Worm (Caenorhabditis elegans): Measurements from ENCODE around the gene fbxa-38.

fbxa-38 gene

ce11 chrIII:2233399-2233798 lies 8.9 kb downstream of the fbxa-38 start:
- no peak for TF ChIP-seq lsy-2 (tag; optimal IDR thresholded peaks at IDR 0.05)
- no peak for TF ChIP-seq ham-2 (GFP tag; optimal IDR thresholded peaks at IDR 0.05)
- no peak for TF ChIP-seq tbx-8 (GFP tag; optimal IDR thresholded peaks at IDR 0.05)
- TF ChIP-seq bed-3 (GFP tag; optimal IDR thresholded peaks at IDR 0.05): no peak
- no peak for TF ChIP-seq blmp-1 (tag; optimal IDR thresholded peaks at IDR 0.05)
- no peak for TF ChIP-seq nhr-237 (tag; optimal IDR thresholded peaks at IDR 0.05)
- TF ChIP-seq M03D4.4 (tag; optimal IDR thresholded peaks at IDR 0.05): no peak
- no peak for TF ChIP-seq lin-32 (GFP tag; optimal IDR thresholded peaks at IDR 0.05)
- TF ChIP-seq ztf-11 (tag; optimal IDR thresholded peaks at IDR 0.05): no peak
- no peak for TF ChIP-seq nhr-12 (tag; optimal IDR thresholded peaks at IDR 0.05)
- TF ChIP-seq hlh-1 (tag; optimal IDR thresholded peaks at IDR 0.05): no peak
- no peak for TF ChIP-seq pha-4 (tag; optimal IDR thresholded peaks at IDR 0.05)
- TF ChIP-seq mls-2 (tag; optimal IDR thresholded peaks at IDR 0.05): no peak
- no peak for TF ChIP-seq nhr-28 (tag; optimal IDR thresholded peaks at IDR 0.05)

ce11 chrIII:2234192-2234934 lies 9.9 kb downstream of the fbxa-38 start, which contains the start of gene C39B5.2:
TSS of gene C39B5.2 (plus strand) at chrIII:2234884.
- no peak for TF ChIP-seq elt-1 (tag; optimal IDR thresholded peaks at IDR 0.05; ENCODE audit: borderline replicate concordance, insufficient read depth)
- peak; percentile 78 for TF ChIP-seq cnd-1 (tag; optimal IDR thresholded peaks at IDR 0.05)
- TF ChIP-seq lin-32 (GFP tag; optimal IDR thresholded peaks at IDR 0.05): no peak
- TF ChIP-seq zip-8 (tag; optimal IDR thresholded peaks at IDR 0.05): peak; percentile 99
- TF ChIP-seq ceh-39 (tag; optimal IDR thresholded peaks at IDR 0.05): peak; percentile 80
- TF ChIP-seq ztf-11 (tag; optimal IDR thresholded peaks at IDR 0.05): peak; percentile 38
- TF ChIP-seq unc-62 (GFP tag; optimal IDR thresholded peaks at IDR 0.05): no peak
- TF ChIP-seq elt-3 (tag; optimal IDR thresholded peaks at IDR 0.05): no peak
- TF ChIP-seq lin-13 (tag; optimal IDR thresholded peaks at IDR 0.05): peak; percentile 28
- peak; percentile 12 for TF ChIP-seq mep-1 (tag; optimal IDR thresholded peaks at IDR 0.05)
- TF ChIP-seq flh-1 (GFP tag; optimal IDR thresholded peaks at IDR 0.05): no peak
- TF ChIP-seq nhr-2 (tag; optimal IDR thresholded peaks at IDR 0.05): peak; percentile 96
- no peak for TF ChIP-seq hlh-1 (tag; optimal IDR thresholded peaks at IDR 0.05)

DNA sequence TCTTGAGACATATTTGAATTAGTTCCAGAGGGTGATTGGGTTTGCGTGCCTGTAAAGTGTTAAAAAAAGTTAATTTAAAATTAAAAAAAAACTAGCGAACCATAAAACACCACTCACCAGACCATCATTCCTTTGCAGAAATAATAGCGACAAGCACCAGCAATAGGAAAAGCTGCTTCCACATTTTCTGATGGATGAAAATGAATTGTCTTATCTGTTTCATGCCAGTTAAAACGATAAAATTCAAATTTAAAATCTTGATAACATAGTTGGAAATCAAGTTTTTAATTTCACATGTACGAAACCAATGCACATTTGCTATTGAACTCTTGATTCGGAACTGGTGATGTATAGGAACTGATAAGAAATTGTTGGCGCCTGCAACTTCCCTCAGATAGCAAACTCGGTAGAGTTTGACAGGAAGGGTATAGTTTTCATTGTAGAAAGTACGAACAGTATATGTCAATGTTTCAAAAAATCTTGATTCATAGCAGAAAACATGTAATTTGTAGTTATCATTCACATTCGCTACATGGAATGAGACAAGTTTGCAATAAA lies 15.2 kb downstream of the fbxa-38 start, which contains the start of gene C39B5.10:
Gene C39B5.10, minus strand, starts transcription at position 51 of the 558 bp plus-strand sequence.
- TF ChIP-seq nhr-12 (tag; optimal IDR thresholded peaks at IDR 0.05) (no peak), drap-1 (GFP tag; optimal IDR thresholded peaks at IDR 0.05) (no peak), ces-1 (GFP tag; optimal IDR thresholded peaks at IDR 0.05) (no peak), ztf-11 (tag; optimal IDR thresholded peaks at IDR 0.05) (no peak), sem-2 (GFP tag; optimal IDR thresholded peaks at IDR 0.05) (no peak), blmp-1 (tag; optimal IDR thresholded peaks at IDR 0.05) (no peak), zip-8 (tag; optimal IDR thresholded peaks at IDR 0.05) (no peak), lsy-2 (tag; optimal IDR thresholded peaks at IDR 0.05) (no peak), snpc-4 (tag; optimal IDR thresholded peaks at IDR 0.05) (no peak), mls-2 (tag; optimal IDR thresholded peaks at IDR 0.05) (no peak), ham-2 (GFP tag; optimal IDR thresholded peaks at IDR 0.05) (no peak), cnd-1 (tag; optimal IDR thresholded peaks at IDR 0.05) (no peak), nhr-28 (tag; optimal IDR thresholded peaks at IDR 0.05) (no peak), lin-32 (GFP tag; optimal IDR thresholded peaks at IDR 0.05) (no peak), ceh-83 (GFP tag; optimal IDR thresholded peaks at IDR 0.05) (no peak), ceh-43 (GFP tag; optimal IDR thresholded peaks at IDR 0.05) (no peak), pha-4 (tag; optimal IDR thresholded peaks at IDR 0.05) (no peak)

ce11 chrIII:2240471-2240870 lies 16.0 kb downstream of the fbxa-38 start, which contains the start of gene srz-56:
TSS of gene srz-56 (plus strand) at chrIII:2240771.
- TF ChIP-seq ceh-43 (GFP tag; optimal IDR thresholded peaks at IDR 0.05) (no peak), unc-39 (tag; optimal IDR thresholded peaks at IDR 0.05) (no peak), snpc-4 (tag; optimal IDR thresholded peaks at IDR 0.05) (no peak), lin-32 (GFP tag; optimal IDR thresholded peaks at IDR 0.05) (no peak)

DNA sequence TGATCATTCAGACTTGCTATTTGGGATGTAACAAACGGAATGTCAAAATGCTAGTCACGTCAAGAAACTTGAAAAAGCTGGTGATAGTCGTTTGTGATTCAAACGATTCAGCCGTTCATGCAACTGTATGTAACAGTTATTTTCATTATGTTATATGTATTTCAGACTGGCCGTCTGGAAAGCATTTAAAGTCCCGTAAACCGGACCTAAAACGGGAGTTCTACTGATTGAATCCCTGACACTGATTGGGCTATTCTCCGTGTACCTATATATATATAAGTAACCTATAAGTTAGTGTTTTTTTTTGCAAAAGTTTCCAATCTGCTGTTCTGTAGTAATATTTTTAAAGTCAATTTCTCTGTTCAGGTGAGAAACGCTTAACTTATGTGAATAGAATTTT lies 19.1 kb downstream of the fbxa-38 start:
- TF ChIP-seq sptf-1 (tag; optimal IDR thresholded peaks at IDR 0.05) (no peak), lin-13 (tag; optimal IDR thresholded peaks at IDR 0.05) (no peak), blmp-1 (tag; optimal IDR thresholded peaks at IDR 0.05) (no peak), ces-1 (GFP tag; optimal IDR thresholded peaks at IDR 0.05) (no peak), ham-2 (GFP tag; optimal IDR thresholded peaks at IDR 0.05) (no peak), lin-32 (GFP tag; optimal IDR thresholded peaks at IDR 0.05) (no peak), nhr-28 (tag; optimal IDR thresholded peaks at IDR 0.05) (no peak), flh-1 (GFP tag; optimal IDR thresholded peaks at IDR 0.05) (no peak), snpc-4 (tag; optimal IDR thresholded peaks at IDR 0.05) (no peak), nhr-76 (tag; optimal IDR thresholded peaks at IDR 0.05) (no peak), ceh-43 (GFP tag; optimal IDR thresholded peaks at IDR 0.05) (no peak)
